Worm (Caenorhabditis elegans) whole organism, young adult: ENCODE data around the gene F25F2.1.

ENCODE experiments used
- B0035.1 ChIP-seq: sonication (generic microtip); optimal IDR thresholded peaks from 2 replicates; lab custom pipeline; 2016; ENCODE audit warnings: missing genetic modification characterization, mild to moderate bottlenecking, missing compliant biosample characterization, missing genotype, missing genetic modification reagents
- F49E8.2 ChIP-seq: sonication (generic microtip); optimal IDR thresholded peaks from 3 replicates; lab custom pipeline; 2017; ENCODE audit warnings: missing genetic modification characterization, mild to moderate bottlenecking, missing compliant biosample characterization, antibody characterized with exemption, moderate library complexity; ENCODE audit not compliant: insufficient read depth
- F57C9.4 ChIP-seq: sonication (generic microtip); optimal IDR thresholded peaks from 2 replicates; lab custom pipeline; 2017; ENCODE audit warnings: mild to moderate bottlenecking, missing genetic modification characterization, missing compliant biosample characterization
- him-1 ChIP-seq: sonication (generic microtip); optimal IDR thresholded peaks from 2 replicates; lab custom pipeline; 2016; ENCODE audit warnings: missing genotype, missing genetic modification reagents, missing genetic modification characterization, missing compliant biosample characterization
- nfya-1 ChIP-seq: sonication (generic microtip); optimal IDR thresholded peaks from 2 replicates; lab custom pipeline; 2017; ENCODE audit warnings: antibody characterized with exemption, missing compliant biosample characterization, missing genetic modification characterization, borderline replicate concordance; ENCODE audit not compliant: insufficient read depth
- pha-4 ChIP-seq: fragments of 150-350 bp; sonication (generic microtip); optimal IDR thresholded peaks from 2 replicates; lab custom pipeline; 2014; ENCODE audit warnings: missing biosample characterization, missing genetic modification reagents, missing genetic modification characterization
- rpc-1 ChIP-seq, 2 experiments: fragments of 150-350 bp in 1 of 2; sonication (generic microtip) in 1 of 2; optimal IDR thresholded peaks; 2 replicates each; lab custom pipeline; 2014 to 2018; ENCODE audit warnings: missing biosample characterization in 1 of 2, missing genetic modification characterization in 1 of 2, missing genetic modification reagents in 1 of 2, missing genotype in 1 of 2
- unc-62 ChIP-seq: fragments of 150-350 bp; optimal IDR thresholded peaks from 2 replicates; lab custom pipeline; 2014; ENCODE audit warnings: missing biosample characterization, missing genetic modification reagents, missing genetic modification characterization

ce11 chrIII:4525998-4526397 lies 17.3 kb downstream of the F25F2.1 start:
- TF ChIP-seq F57C9.4 (tag; lab: Kevin White, UChicago): no peak
- TF ChIP-seq unc-62 (GFP tag; lab: Kevin White, UChicago): no peak
- TF ChIP-seq rpc-1 (optimal IDR thresholded peaks at IDR 0.05; lab: Kevin White, UChicago): no peak
- no peak for TF ChIP-seq rpc-1 (tag; optimal IDR thresholded peaks at IDR 0.05; lab: Kevin White, UChicago)
- TF ChIP-seq pha-4 (tag; lab: Kevin White, UChicago): no peak
- TF ChIP-seq F49E8.2 (tag; lab: Kevin White, UChicago): no peak
- TF ChIP-seq him-1 (tag; lab: Kevin White, UChicago): no peak
- no peak for TF ChIP-seq nfya-1 (tag; lab: Kevin White, UChicago)
- TF ChIP-seq B0035.1 (tag; lab: Kevin White, UChicago): no peak
